Worm (Caenorhabditis elegans) whole organism, young adult: Measurements from ENCODE around the gene pqn-41.

ENCODE experiments used
- F23B12.7 ChIP-seq: sonication (generic microtip); optimal IDR thresholded peaks from 2 replicates; lab custom pipeline; 2017; ENCODE audit warnings: missing genetic modification characterization, mild to moderate bottlenecking, missing compliant biosample characterization, antibody characterized with exemption, moderate library complexity; ENCODE audit not compliant: insufficient read depth
- F49E8.2 ChIP-seq: sonication (generic microtip); optimal IDR thresholded peaks from 3 replicates; lab custom pipeline; 2017; ENCODE audit warnings: missing genetic modification characterization, mild to moderate bottlenecking, missing compliant biosample characterization, antibody characterized with exemption, moderate library complexity; ENCODE audit not compliant: insufficient read depth
- F57C9.4 ChIP-seq: sonication (generic microtip); optimal IDR thresholded peaks from 2 replicates; lab custom pipeline; 2017; ENCODE audit warnings: mild to moderate bottlenecking, missing genetic modification characterization, missing compliant biosample characterization
- K12H6.12 ChIP-seq: fragments of 200-800 bp; sonication (Bioruptor generic); optimal IDR thresholded peaks from 2 replicates; lab custom pipeline; 2018; ENCODE audit warnings: mild to moderate bottlenecking, missing genetic modification characterization, missing compliant biosample characterization
- T07F8.4 ChIP-seq: sonication (generic microtip); optimal IDR thresholded peaks from 2 replicates; lab custom pipeline; 2016; ENCODE audit warnings: mild to moderate bottlenecking, missing genetic modification characterization, moderate library complexity, missing compliant biosample characterization
- Y56A3A.18 ChIP-seq: fragments of 200-800 bp; sonication (Bioruptor generic); IDR thresholded peaks from 2 replicates; pipeline ENCODE4 v1.3.6; 2022; ENCODE audit warnings: missing genetic modification reagents, missing genetic modification characterization, missing compliant biosample characterization
- Y67H2A.10 ChIP-seq: fragments of 200-800 bp; sonication (Bioruptor generic); conservative IDR thresholded peaks from 2 replicates; pipeline ENCODE4 v1.3.6; 2022; ENCODE audit warnings: missing genetic modification reagents, missing genetic modification characterization, missing compliant biosample characterization
- ZK185.1 ChIP-seq: sonication (generic microtip); optimal IDR thresholded peaks from 2 replicates; lab custom pipeline; 2016; ENCODE audit warnings: mild to moderate bottlenecking, missing genetic modification characterization, missing compliant biosample characterization; ENCODE audit not compliant: poor library complexity, severe bottlenecking
- akir-1 ChIP-seq: fragments of 200-800 bp; sonication (Bioruptor generic); optimal IDR thresholded peaks from 2 replicates; lab custom pipeline; 2018; ENCODE audit warnings: mild to moderate bottlenecking, missing genetic modification characterization, moderate library complexity, missing compliant biosample characterization
- atf-7 ChIP-seq: sonication (generic microtip); optimal IDR thresholded peaks from 2 replicates; lab custom pipeline; 2017; ENCODE audit warnings: mild to moderate bottlenecking, missing genetic modification characterization, missing compliant biosample characterization
- athp-1 ChIP-seq: sonication (generic microtip); optimal IDR thresholded peaks from 2 replicates; lab custom pipeline; 2017; ENCODE audit warnings: mild to moderate bottlenecking, missing genetic modification characterization, missing compliant biosample characterization
- attf-5 ChIP-seq: fragments of 200-800 bp; sonication (Bioruptor generic); optimal IDR thresholded peaks from 2 replicates; lab custom pipeline; 2018; ENCODE audit warnings: mild to moderate bottlenecking, missing genetic modification characterization, missing compliant biosample characterization
- bed-1 ChIP-seq: fragments of 200-800 bp; sonication (Bioruptor generic); IDR thresholded peaks from 2 replicates; pipeline ENCODE4 v1.3.6; 2022; ENCODE audit warnings: missing genetic modification reagents, missing genetic modification characterization, missing compliant biosample characterization
- cebp-1 ChIP-seq, 2 experiments: fragments of 200-800 bp in 1 of 2; sonication (Bioruptor generic) in 1 of 2; sonication (generic microtip) in 1 of 2; IDR thresholded peaks in 1 of 2; optimal IDR thresholded peaks in 1 of 2; 2 replicates each; pipeline versions ENCODE4 v1.3.6 to Lab custom; 2017 to 2022; ENCODE audit warnings: missing compliant biosample characterization in 2 of 2, missing genetic modification characterization in 2 of 2, mild to moderate bottlenecking in 1 of 2, missing genetic modification reagents in 1 of 2, moderate library complexity in 1 of 2
- cebp-2 ChIP-seq: fragments of 200-800 bp; sonication (Bioruptor generic); IDR thresholded peaks from 2 replicates; pipeline ENCODE4 v1.3.6; 2022; ENCODE audit warnings: missing genetic modification characterization, missing compliant biosample characterization
- ceh-100 ChIP-seq: fragments of 200-800 bp; sonication (Bioruptor generic); IDR thresholded peaks from 2 replicates; pipeline ENCODE4 v1.3.6; 2022; ENCODE audit warnings: missing genetic modification reagents, missing genetic modification characterization, missing compliant biosample characterization
- ceh-58 ChIP-seq: fragments of 200-800 bp; sonication (Bioruptor generic); IDR thresholded peaks from 2 replicates; pipeline ENCODE4 v1.3.6; 2022; ENCODE audit warnings: missing genetic modification characterization, missing compliant biosample characterization
- ceh-79 ChIP-seq: sonication (generic microtip); optimal IDR thresholded peaks from 2 replicates; lab custom pipeline; 2017; ENCODE audit warnings: mild to moderate bottlenecking, missing genetic modification characterization, missing compliant biosample characterization
- dox-1 ChIP-seq: fragments of 200-800 bp; sonication (Bioruptor generic); IDR thresholded peaks from 2 replicates; pipeline ENCODE4 v1.3.6; 2022; ENCODE audit warnings: missing genetic modification reagents, missing genetic modification characterization, missing compliant biosample characterization
- egrh-3 ChIP-seq: fragments of 200-800 bp; sonication (Bioruptor generic); IDR thresholded peaks from 2 replicates; pipeline ENCODE4 v1.3.6; 2022; ENCODE audit warnings: missing genetic modification reagents, missing genetic modification characterization, missing compliant biosample characterization
- hlh-12 ChIP-seq: sonication (generic microtip); optimal IDR thresholded peaks from 2 replicates; lab custom pipeline; 2016; ENCODE audit warnings: missing genetic modification characterization, missing compliant biosample characterization
- hsf-1 ChIP-seq: fragments of 200-800 bp; sonication (Bioruptor generic); IDR thresholded peaks from 2 replicates; pipeline ENCODE4 v1.3.6; 2022; ENCODE audit warnings: missing genetic modification reagents, missing genetic modification characterization, missing compliant biosample characterization
- let-607 ChIP-seq, 2 experiments: fragments of 200-800 bp in 1 of 2; sonication (Bioruptor generic) in 1 of 2; sonication (generic microtip) in 1 of 2; optimal IDR thresholded peaks; 2 replicates each; lab custom pipeline; 2016 to 2018; ENCODE audit warnings: mild to moderate bottlenecking in 2 of 2, missing compliant biosample characterization in 2 of 2, missing genetic modification characterization in 2 of 2, moderate library complexity in 2 of 2, missing genotype in 1 of 2
- madf-10 ChIP-seq: sonication (generic microtip); optimal IDR thresholded peaks from 2 replicates; lab custom pipeline; 2016; ENCODE audit warnings: mild to moderate bottlenecking, missing genetic modification characterization, missing compliant biosample characterization
- madf-3 ChIP-seq: fragments of 200-800 bp; sonication (Bioruptor generic); IDR thresholded peaks from 2 replicates; pipeline ENCODE4 v1.3.6; 2022; ENCODE audit warnings: missing genetic modification reagents, missing genetic modification characterization, missing compliant biosample characterization
- mcd-1 ChIP-seq: fragments of 200-800 bp; sonication (Bioruptor generic); IDR thresholded peaks from 2 replicates; pipeline ENCODE4 v1.3.6; 2022; ENCODE audit warnings: missing genetic modification reagents, missing genetic modification characterization, missing compliant biosample characterization
- mel-28 ChIP-seq: sonication (generic microtip); optimal IDR thresholded peaks from 2 replicates; lab custom pipeline; 2016; ENCODE audit warnings: borderline replicate concordance, mild to moderate bottlenecking, missing genetic modification characterization, missing compliant biosample characterization
- mes-4 ChIP-seq: sonication (generic microtip); optimal IDR thresholded peaks from 2 replicates; lab custom pipeline; 2016; ENCODE audit warnings: missing genotype, missing genetic modification characterization, missing compliant biosample characterization
- nfya-1 ChIP-seq: sonication (generic microtip); optimal IDR thresholded peaks from 2 replicates; lab custom pipeline; 2017; ENCODE audit warnings: antibody characterized with exemption, missing compliant biosample characterization, missing genetic modification characterization, borderline replicate concordance; ENCODE audit not compliant: insufficient read depth
- nfya-2 ChIP-seq: fragments of 200-800 bp; sonication (Bioruptor generic); IDR thresholded peaks from 2 replicates; pipeline ENCODE4 v1.3.6; 2022; ENCODE audit warnings: missing genetic modification reagents, missing genetic modification characterization, missing compliant biosample characterization
- nhr-179 ChIP-seq: sonication (generic microtip); optimal IDR thresholded peaks from 2 replicates; lab custom pipeline; 2016; ENCODE audit warnings: mild to moderate bottlenecking, missing genetic modification characterization, missing compliant biosample characterization
- nhr-27 ChIP-seq: fragments of 200-800 bp; sonication (Bioruptor generic); optimal IDR thresholded peaks from 2 replicates; lab custom pipeline; 2018; ENCODE audit warnings: mild to moderate bottlenecking, missing genetic modification characterization, moderate library complexity, missing compliant biosample characterization
- nhr-80 ChIP-seq: sonication (generic microtip); optimal IDR thresholded peaks from 2 replicates; lab custom pipeline; 2016; ENCODE audit warnings: missing genetic modification characterization, missing compliant biosample characterization
- pbrm-1 ChIP-seq: fragments of 200-800 bp; sonication (Bioruptor generic); IDR thresholded peaks from 2 replicates; pipeline ENCODE4 v1.3.6; 2022; ENCODE audit warnings: missing genetic modification reagents, missing genetic modification characterization, missing compliant biosample characterization
- repo-1 ChIP-seq: sonication (generic microtip); optimal IDR thresholded peaks from 2 replicates; lab custom pipeline; 2017; ENCODE audit warnings: mild to moderate bottlenecking, missing genetic modification characterization, missing compliant biosample characterization
- rpc-1 ChIP-seq, 2 experiments: fragments of 150-350 bp in 1 of 2; sonication (generic microtip) in 1 of 2; optimal IDR thresholded peaks; 2 replicates each; lab custom pipeline; 2014 to 2018; ENCODE audit warnings: missing biosample characterization in 1 of 2, missing genetic modification characterization in 1 of 2, missing genetic modification reagents in 1 of 2, missing genotype in 1 of 2
- snpc-1.3 ChIP-seq: sonication (generic microtip); optimal IDR thresholded peaks from 2 replicates; lab custom pipeline; 2017; ENCODE audit warnings: missing genetic modification characterization, mild to moderate bottlenecking, missing compliant biosample characterization, antibody characterized with exemption, moderate library complexity, missing genotype, missing genetic modification reagents; ENCODE audit not compliant: insufficient read depth
- snpc-4 ChIP-seq, 5 experiments: fragments of 150-350 bp in 1 of 5; sonication (generic microtip) in 4 of 5; optimal IDR thresholded peaks; 2 replicates each; lab custom pipeline; 2014 to 2018; ENCODE audit warnings: missing genetic modification characterization in 5 of 5, missing biosample characterization in 3 of 5, antibody characterized with exemption in 2 of 5, mild to moderate bottlenecking in 2 of 5, missing compliant biosample characterization in 2 of 5, missing genotype in 2 of 5, moderate library complexity in 2 of 5, missing genetic modification reagents in 1 of 5
- somi-1 ChIP-seq: fragments of 200-800 bp; sonication (Bioruptor generic); optimal IDR thresholded peaks from 2 replicates; lab custom pipeline; 2018; ENCODE audit warnings: mild to moderate bottlenecking, missing genetic modification characterization, missing compliant biosample characterization
- tlf-1 ChIP-seq: fragments of 200-800 bp; sonication (Bioruptor generic); optimal IDR thresholded peaks from 2 replicates; lab custom pipeline; 2018; ENCODE audit warnings: mild to moderate bottlenecking, missing genetic modification characterization, missing compliant biosample characterization
- ztf-22 ChIP-seq: fragments of 200-800 bp; sonication (Bioruptor generic); optimal IDR thresholded peaks from 2 replicates; lab custom pipeline; 2018; ENCODE audit warnings: mild to moderate bottlenecking, missing genetic modification characterization, moderate library complexity, missing compliant biosample characterization

The pqn-41 gene

DNA sequence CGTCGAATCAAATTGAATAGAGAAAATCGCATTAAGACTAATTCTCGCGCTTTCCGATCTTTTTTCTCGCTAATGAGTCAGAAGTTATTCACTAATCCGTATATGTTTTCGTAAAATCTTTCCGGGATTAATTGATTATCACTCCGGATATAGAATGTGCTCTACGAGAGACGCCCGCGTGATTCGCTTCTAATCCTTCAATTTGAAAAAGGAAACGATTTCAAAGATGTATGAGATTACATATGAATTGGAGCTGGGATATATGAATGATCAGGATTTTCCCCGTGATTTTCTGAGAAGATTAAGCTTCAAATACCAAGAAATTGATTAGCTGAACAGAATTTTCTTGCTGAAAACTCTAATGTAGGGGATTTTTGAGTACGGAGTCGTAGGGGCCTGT lies 16.8 kb downstream of the pqn-41 start:
- TF ChIP-seq cebp-2 (GFP tag; lab: Robert Waterston, UW): no peak
- no peak for TF ChIP-seq mes-4
- no peak for TF ChIP-seq ceh-79 (tag; lab: Kevin White, UChicago)
- TF ChIP-seq F49E8.2 (tag; lab: Kevin White, UChicago): no peak
- no peak for TF ChIP-seq ceh-58 (GFP tag; lab: Robert Waterston, UW)
- no peak for TF ChIP-seq hlh-12 (tag; lab: Kevin White, UChicago)
- TF ChIP-seq bed-1 (GFP tag; lab: Robert Waterston, UW): no peak
- no peak for TF ChIP-seq akir-1
- no peak for TF ChIP-seq snpc-1.3
- TF ChIP-seq, all 124 proteins: peak for 0

DNA sequence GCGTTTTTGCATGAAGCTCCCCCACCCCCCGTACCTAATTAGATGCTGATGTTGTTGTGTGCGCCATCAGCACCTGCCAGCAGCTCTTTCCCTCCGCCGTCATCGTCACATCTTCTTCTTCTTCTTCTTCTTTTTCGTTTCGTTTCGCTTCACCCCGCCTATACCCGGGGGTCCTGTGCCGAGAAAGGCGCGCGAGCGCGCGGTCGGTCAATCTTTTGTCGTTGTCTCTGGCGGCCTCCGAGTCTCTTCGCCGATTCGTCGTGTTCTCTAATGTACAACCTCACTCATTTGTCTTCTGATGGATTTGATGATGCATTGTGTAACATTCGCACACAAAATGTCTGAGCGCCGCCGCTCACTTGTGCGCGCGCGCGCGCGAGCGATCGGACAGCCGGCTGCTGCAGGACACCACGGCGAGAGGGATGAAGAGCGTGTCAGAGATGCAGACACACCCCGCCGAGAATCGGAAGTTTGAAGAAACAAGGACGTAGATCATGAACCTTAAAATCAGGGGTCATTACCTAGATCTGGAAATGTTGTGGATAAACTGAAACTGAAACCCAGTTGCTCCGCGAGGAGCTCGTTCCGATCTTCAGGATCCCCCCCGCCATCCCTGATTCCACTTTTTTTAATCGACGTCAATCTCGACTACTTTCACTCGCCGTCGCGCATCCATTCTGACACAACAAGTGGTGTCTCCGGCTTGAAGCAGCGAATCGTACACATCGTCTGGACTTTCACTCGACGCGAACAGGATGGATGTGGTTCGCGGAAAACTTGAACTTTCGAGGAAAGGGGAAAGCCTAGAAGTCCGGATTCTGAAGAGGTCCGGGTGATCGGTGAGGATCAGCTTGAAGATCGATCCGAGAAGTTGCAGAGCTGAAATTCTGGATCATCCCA lies 17.9 kb downstream of the pqn-41 start:
- TF ChIP-seq madf-3 (GFP tag; lab: Robert Waterston, UW): no peak
- TF ChIP-seq attf-5: peak; percentile 62
- peak; percentile 7 for TF ChIP-seq nhr-27 (tag; lab: Kevin White, UChicago)
- TF ChIP-seq mcd-1: peak; percentile 75
- no peak for TF ChIP-seq dox-1 (GFP tag; lab: Robert Waterston, UW)
- TF ChIP-seq nfya-2 (GFP tag; lab: Robert Waterston, UW): no peak
- no peak for TF ChIP-seq Y56A3A.18 (GFP tag; lab: Robert Waterston, UW)
- no peak for TF ChIP-seq ztf-22 (GFP tag; lab: Kevin White, UChicago)
- TF ChIP-seq cebp-1 (GFP tag; IDR thresholded peaks at IDR 0.05; lab: Robert Waterston, UW): 0 out of 2 replicates have a peak, but pooled peaks have one; percentile 9
- TF ChIP-seq cebp-1 (tag; optimal IDR thresholded peaks at IDR 0.05; lab: Kevin White, UChicago): peak; percentile 85
- no peak for TF ChIP-seq ceh-79 (tag; lab: Kevin White, UChicago)
- 0 out of 2 replicates have a peak, but pooled peaks have one; percentile 16 for TF ChIP-seq Y67H2A.10 (GFP tag; lab: Robert Waterston, UW)
- TF ChIP-seq egrh-3 (GFP tag; lab: Robert Waterston, UW): peak; percentile 99
- no peak for TF ChIP-seq snpc-4 (GFP tag; optimal IDR thresholded peaks at IDR 0.05; lab: Kevin White, UChicago)
- TF ChIP-seq snpc-4 (tag; optimal IDR thresholded peaks at IDR 0.05; lab: Kevin White, UChicago): peak in 2 of 4 experiments; percentile 32 to 38
- TF ChIP-seq somi-1 (GFP tag; lab: Kevin White, UChicago): peak; percentile 96
- no peak for TF ChIP-seq cebp-2 (GFP tag; lab: Robert Waterston, UW)
- TF ChIP-seq repo-1 (tag; lab: Kevin White, UChicago): no peak
- TF ChIP-seq ZK185.1 (tag; lab: Kevin White, UChicago): no peak
- no peak for TF ChIP-seq mel-28 (tag; lab: Kevin White, UChicago)
- TF ChIP-seq hsf-1 (GFP tag; lab: Robert Waterston, UW): no peak
- peak; percentile 85 for TF ChIP-seq atf-7 (tag; lab: Kevin White, UChicago)
- TF ChIP-seq akir-1: no peak
- no peak for TF ChIP-seq F23B12.7 (tag; lab: Kevin White, UChicago)
- TF ChIP-seq bed-1 (GFP tag; lab: Robert Waterston, UW): no peak
- 0 out of 2 replicates have a peak, but pooled peaks have one; percentile 33 for TF ChIP-seq pbrm-1 (GFP tag; lab: Robert Waterston, UW)
- TF ChIP-seq madf-10 (tag; lab: Kevin White, UChicago): peak; percentile 95
- peak; percentile 63 for TF ChIP-seq tlf-1
- peak; percentile 31 for TF ChIP-seq nhr-80 (tag; lab: Kevin White, UChicago)
- no peak for TF ChIP-seq F49E8.2 (tag; lab: Kevin White, UChicago)
- no peak for TF ChIP-seq F57C9.4 (tag; lab: Kevin White, UChicago)
- TF ChIP-seq nfya-1 (tag; lab: Kevin White, UChicago): no peak
- TF ChIP-seq let-607 (tag; optimal IDR thresholded peaks at IDR 0.05; lab: Kevin White, UChicago): no peak
- TF ChIP-seq ceh-100: no peak
- peak; percentile 92 for TF ChIP-seq K12H6.12 (tag; lab: Kevin White, UChicago)
- TF ChIP-seq T07F8.4 (tag; lab: Kevin White, UChicago): no peak
- TF ChIP-seq athp-1: peak; percentile 16
- TF ChIP-seq nhr-179 (tag; lab: Kevin White, UChicago): no peak
- TF ChIP-seq rpc-1 (optimal IDR thresholded peaks at IDR 0.05; lab: Kevin White, UChicago): no peak
- TF ChIP-seq rpc-1 (tag; optimal IDR thresholded peaks at IDR 0.05; lab: Kevin White, UChicago): no peak
